Fruit fly (Drosophila melanogaster) whole organism, embryonic: Measurements from ENCODE around the gene CG8870.

Experiments
- B-H2 ChIP-seq: fragments of 200-800 bp; sonication (Bioruptor generic); optimal IDR thresholded peaks from 2 replicates; lab custom pipeline; 2018; ENCODE audit warnings: missing biosample characterization, mild to moderate bottlenecking, missing genetic modification characterization
- Bteb2 ChIP-seq: fragments of 200-800 bp; sonication (Bioruptor generic); optimal IDR thresholded peaks from 2 replicates; lab custom pipeline; 2016; ENCODE audit warnings: missing biosample characterization, missing genetic modification characterization
- CG10366 ChIP-seq: fragments of 200-800 bp; sonication (Bioruptor generic); IDR thresholded peaks from 2 replicates; pipeline ENCODE4 v1.3.6; 2022; ENCODE audit warnings: missing biosample characterization, missing genetic modification characterization
- CG10431 ChIP-seq: fragments of 200-800 bp; sonication (Bioruptor generic); optimal IDR thresholded peaks from 3 replicates; lab custom pipeline; 2018; ENCODE audit warnings: missing biosample characterization, mild to moderate bottlenecking, missing genetic modification characterization
- CG11456 ChIP-seq: fragments of 200-800 bp; sonication (Bioruptor generic); IDR thresholded peaks from 3 replicates; pipeline ENCODE4 v1.3.6; 2022; ENCODE audit warnings: missing biosample characterization, missing genetic modification characterization
- CG12104 ChIP-seq: fragments of 200-800 bp; sonication (Bioruptor generic); optimal IDR thresholded peaks from 3 replicates; lab custom pipeline; 2016; ENCODE audit warnings: missing biosample characterization, missing genetic modification characterization
- CG12659 ChIP-seq: fragments of 200-800 bp; sonication (Bioruptor generic); optimal IDR thresholded peaks from 3 replicates; lab custom pipeline; 2017; ENCODE audit warnings: mild to moderate bottlenecking, missing biosample characterization, missing genetic modification reagents, missing genetic modification characterization
- CG13894 ChIP-seq: fragments of 200-800 bp; sonication (Bioruptor generic); optimal IDR thresholded peaks from 3 replicates; lab custom pipeline; 2018; ENCODE audit warnings: missing biosample characterization, mild to moderate bottlenecking, missing genetic modification characterization, moderate library complexity
- CG15011 ChIP-seq: fragments of 200-800 bp; sonication (Bioruptor generic); optimal IDR thresholded peaks from 3 replicates; lab custom pipeline; 2018; ENCODE audit warnings: missing biosample characterization, mild to moderate bottlenecking, missing genetic modification characterization
- CG16813 ChIP-seq: fragments of 200-800 bp; sonication (Bioruptor generic); IDR thresholded peaks from 3 replicates; pipeline ENCODE4 v1.3.6; 2022; ENCODE audit warnings: missing biosample characterization, missing genetic modification characterization; ENCODE audit not compliant: partially characterized antibody
- CG16863 ChIP-seq: fragments of 200-800 bp; sonication (Bioruptor generic); optimal IDR thresholded peaks from 3 replicates; lab custom pipeline; 2016; ENCODE audit warnings: missing biosample characterization, missing genetic modification characterization
- CG17385 ChIP-seq: fragments of 200-800 bp; sonication (Bioruptor generic); optimal IDR thresholded peaks from 3 replicates; lab custom pipeline; 2018; ENCODE audit warnings: missing biosample characterization, mild to moderate bottlenecking, missing genetic modification characterization
- CG18599 ChIP-seq: fragments of 200-800 bp; sonication (Bioruptor generic); optimal IDR thresholded peaks from 3 replicates; lab custom pipeline; 2017; ENCODE audit warnings: missing biosample characterization, missing genetic modification characterization, mild to moderate bottlenecking, moderate library complexity, missing genetic modification reagents
- CG2120 ChIP-seq: fragments of 200-800 bp; sonication (Bioruptor generic); optimal IDR thresholded peaks from 3 replicates; lab custom pipeline; 2016; ENCODE audit warnings: missing biosample characterization, missing genetic modification characterization
- CG30431 ChIP-seq: fragments of 200-800 bp; sonication (Bioruptor generic); optimal IDR thresholded peaks from 2 replicates; lab custom pipeline; 2017; ENCODE audit warnings: missing biosample characterization, missing genetic modification characterization
- CG31365 ChIP-seq: fragments of 200-800 bp; sonication (Bioruptor generic); optimal IDR thresholded peaks from 2 replicates; lab custom pipeline; 2018; ENCODE audit warnings: missing biosample characterization, mild to moderate bottlenecking, missing genetic modification characterization
- CG33213 ChIP-seq: fragments of 200-800 bp; sonication (Bioruptor generic); optimal IDR thresholded peaks from 3 replicates; lab custom pipeline; 2016; ENCODE audit warnings: missing biosample characterization, missing genetic modification characterization
- CG4730 ChIP-seq: fragments of 200-800 bp; sonication (Bioruptor generic); IDR thresholded peaks from 2 replicates; pipeline ENCODE4 v1.3.6; 2022; ENCODE audit warnings: missing biosample characterization, missing genetic modification characterization
- CG5953 ChIP-seq: fragments of 200-800 bp; sonication (Bioruptor generic); IDR thresholded peaks from 2 replicates; pipeline ENCODE4 v1.3.6; 2022; ENCODE audit warnings: missing biosample characterization, missing genetic modification characterization
- CG6654 ChIP-seq: fragments of 200-800 bp; sonication (Bioruptor generic); optimal IDR thresholded peaks from 2 replicates; lab custom pipeline; 2017; ENCODE audit warnings: missing biosample characterization, mild to moderate bottlenecking, missing genetic modification characterization
- CG6683 ChIP-seq: fragments of 200-800 bp; sonication (Bioruptor generic); optimal IDR thresholded peaks from 2 replicates; lab custom pipeline; 2017; ENCODE audit warnings: missing biosample characterization, mild to moderate bottlenecking, missing genetic modification characterization, missing genetic modification reagents
- CG7556 ChIP-seq: fragments of 200-800 bp; sonication (Bioruptor generic); optimal IDR thresholded peaks from 2 replicates; lab custom pipeline; 2017; ENCODE audit warnings: missing biosample characterization, mild to moderate bottlenecking, missing genetic modification characterization
- CG7839 ChIP-seq: fragments of 200-800 bp; sonication (Bioruptor generic); optimal IDR thresholded peaks from 3 replicates; lab custom pipeline; 2018; ENCODE audit warnings: missing biosample characterization, mild to moderate bottlenecking, missing genetic modification characterization, moderate library complexity
- CG9609 ChIP-seq: fragments of 200-800 bp; sonication (Bioruptor generic); optimal IDR thresholded peaks from 3 replicates; lab custom pipeline; 2016; ENCODE audit warnings: missing biosample characterization, missing genetic modification characterization
- CTCF ChIP-seq: fragments of 200-800 bp; sonication (Bioruptor generic); optimal IDR thresholded peaks from 2 replicates; lab custom pipeline; 2017; ENCODE audit warnings: missing biosample characterization, mild to moderate bottlenecking, missing genetic modification characterization, moderate library complexity
- CrebB ChIP-seq: fragments of 200-800 bp; sonication (Bioruptor generic); optimal IDR thresholded peaks from 3 replicates; lab custom pipeline; 2018; ENCODE audit warnings: missing biosample characterization, mild to moderate bottlenecking, missing genetic modification characterization
- Ets97D ChIP-seq: fragments of 200-800 bp; sonication (Bioruptor generic); optimal IDR thresholded peaks from 3 replicates; lab custom pipeline; 2016; ENCODE audit warnings: missing biosample characterization, missing genetic modification characterization
- H2.0 ChIP-seq: fragments of 200-800 bp; sonication (Bioruptor generic); IDR thresholded peaks from 2 replicates; pipeline ENCODE4 v1.3.6; 2022; ENCODE audit warnings: missing biosample characterization, missing genetic modification characterization
- Hey ChIP-seq: fragments of 200-800 bp; sonication (Bioruptor generic); optimal IDR thresholded peaks from 3 replicates; lab custom pipeline; 2018; ENCODE audit warnings: missing biosample characterization, mild to moderate bottlenecking, missing genetic modification characterization
- MESR4 ChIP-seq: fragments of 200-800 bp; sonication (Bioruptor generic); optimal IDR thresholded peaks from 2 replicates; lab custom pipeline; 2018; ENCODE audit warnings: missing biosample characterization, mild to moderate bottlenecking, missing genetic modification characterization, moderate library complexity
- NFAT ChIP-seq: fragments of 200-800 bp; sonication (Bioruptor generic); IDR thresholded peaks from 2 replicates; pipeline ENCODE4 v1.3.6; 2022; ENCODE audit warnings: missing biosample characterization, missing genetic modification characterization
- Vsx1 ChIP-seq: fragments of 200-800 bp; sonication (Bioruptor generic); optimal IDR thresholded peaks from 2 replicates; lab custom pipeline; 2017; ENCODE audit warnings: missing biosample characterization, mild to moderate bottlenecking, missing genetic modification characterization, missing genetic modification reagents
- Xbp1 ChIP-seq: fragments of 200-800 bp; sonication (Bioruptor generic); optimal IDR thresholded peaks from 3 replicates; lab custom pipeline; 2016; ENCODE audit warnings: missing biosample characterization, mild to moderate bottlenecking, missing genetic modification characterization
- ac ChIP-seq: fragments of 200-800 bp; sonication (Bioruptor generic); optimal IDR thresholded peaks from 3 replicates; lab custom pipeline; 2017; ENCODE audit warnings: missing biosample characterization, mild to moderate bottlenecking, missing genetic modification characterization
- ato ChIP-seq: fragments of 200-800 bp; sonication (Bioruptor generic); IDR thresholded peaks from 2 replicates; pipeline ENCODE4 v1.3.6; 2022; ENCODE audit warnings: missing biosample characterization, missing genetic modification characterization; ENCODE audit not compliant: partially characterized antibody
- bbx ChIP-seq: fragments of 200-800 bp; sonication (Bioruptor generic); IDR thresholded peaks from 2 replicates; pipeline ENCODE4 v1.3.6; 2022; ENCODE audit warnings: missing biosample characterization, missing genetic modification characterization; ENCODE audit not compliant: partially characterized antibody
- bigmax ChIP-seq: fragments of 200-800 bp; sonication (Bioruptor generic); optimal IDR thresholded peaks from 2 replicates; lab custom pipeline; 2018; ENCODE audit warnings: missing biosample characterization, mild to moderate bottlenecking, missing genetic modification characterization
- cas ChIP-seq: fragments of 200-800 bp; sonication (Bioruptor generic); IDR thresholded peaks from 2 replicates; pipeline ENCODE4 v1.3.6; 2022; ENCODE audit warnings: missing biosample characterization, missing genetic modification characterization
- chif ChIP-seq, 2 experiments: fragments of 200-800 bp; sonication (Bioruptor generic); optimal IDR thresholded peaks; 3 replicates each; lab custom pipeline; 2016; ENCODE audit warnings: missing biosample characterization in 2 of 2, missing genetic modification characterization in 2 of 2
- gem ChIP-seq: fragments of 200-800 bp; sonication (Bioruptor generic); optimal IDR thresholded peaks from 2 replicates; lab custom pipeline; 2019; ENCODE audit warnings: missing biosample characterization, mild to moderate bottlenecking, missing genetic modification characterization, moderate library complexity
- jumu ChIP-seq: fragments of 200-800 bp; sonication (Bioruptor generic); optimal IDR thresholded peaks from 3 replicates; lab custom pipeline; 2016; ENCODE audit warnings: missing biosample characterization, missing genetic modification characterization
- maf-S ChIP-seq: fragments of 200-800 bp; sonication (Bioruptor generic); optimal IDR thresholded peaks from 2 replicates; lab custom pipeline; 2016; ENCODE audit warnings: missing biosample characterization, missing genetic modification characterization
- org-1 ChIP-seq: fragments of 200-800 bp; sonication (Bioruptor generic); optimal IDR thresholded peaks from 2 replicates; lab custom pipeline; 2017; ENCODE audit warnings: missing biosample characterization, missing genetic modification characterization
- pzg ChIP-seq: fragments of 200-800 bp; sonication (Bioruptor generic); optimal IDR thresholded peaks from 3 replicates; lab custom pipeline; 2018; ENCODE audit warnings: missing biosample characterization, mild to moderate bottlenecking, missing genetic modification characterization, moderate library complexity
- sd ChIP-seq: fragments of 200-800 bp; sonication (Bioruptor generic); optimal IDR thresholded peaks from 3 replicates; lab custom pipeline; 2018; ENCODE audit warnings: missing biosample characterization, mild to moderate bottlenecking, missing genetic modification characterization, moderate library complexity
- seq ChIP-seq: fragments of 200-800 bp; sonication (Bioruptor generic); IDR thresholded peaks from 2 replicates; pipeline ENCODE4 v1.3.6; 2022; ENCODE audit warnings: missing biosample characterization, missing genetic modification characterization
- sqz ChIP-seq: fragments of 200-800 bp; sonication (Bioruptor generic); optimal IDR thresholded peaks from 3 replicates; lab custom pipeline; 2018; ENCODE audit warnings: missing biosample characterization, mild to moderate bottlenecking, missing genetic modification characterization
- tx ChIP-seq: fragments of 200-800 bp; sonication (Bioruptor generic); optimal IDR thresholded peaks from 2 replicates; lab custom pipeline; 2016; ENCODE audit warnings: missing biosample characterization, missing genetic modification characterization
- vnd ChIP-seq: fragments of 200-800 bp; sonication (Bioruptor generic); IDR thresholded peaks from 3 replicates; pipeline ENCODE4 v1.3.6; 2022; ENCODE audit warnings: missing biosample characterization, missing genetic modification characterization; ENCODE audit not compliant: partially characterized antibody
- vvl ChIP-seq: fragments of 200-800 bp; sonication (Bioruptor generic); IDR thresholded peaks from 2 replicates; pipeline ENCODE4 v1.3.6; 2022; ENCODE audit warnings: missing biosample characterization, missing genetic modification characterization

Gene CG8870

dm6 chr3R:13428341-13429040, 48.8 kb downstream of the CG8870 start (continued):
- peak; percentile 32; the same call in 1 of the 2 replicates for TF ChIP-seq seq (GFP tag; lab: Robert Waterston, UW)
- peak; percentile 44 to 71 for TF ChIP-seq chif (GFP tag; optimal IDR thresholded peaks at IDR 0.05; lab: Kevin White, UChicago)
- TF ChIP-seq CG12659 (GFP tag; lab: Kevin White, UChicago): peak; percentile 51
- TF ChIP-seq pzg: no peak
- peak; percentile 47 for TF ChIP-seq sd (tag; lab: Kevin White, UChicago)
- no peak for TF ChIP-seq CG16813
- TF ChIP-seq Vsx1 (GFP tag; lab: Kevin White, UChicago): no peak
- peak; percentile 58 for TF ChIP-seq CG17385 (GFP tag; lab: Kevin White, UChicago)
- peak; percentile 27 for TF ChIP-seq CG12104
- peak; percentile 65; the same call in 1 of the 3 replicates for TF ChIP-seq CG11456 (GFP tag; lab: Robert Waterston, UW)
- peak; percentile 80 for TF ChIP-seq CG7839
- peak; percentile 62 for TF ChIP-seq CG10366
- peak; percentile 51 for TF ChIP-seq CG2120 (GFP tag; lab: Kevin White, UChicago)
- no peak for TF ChIP-seq bbx (GFP tag; lab: Robert Waterston, UW)
- TF ChIP-seq CrebB (tag; lab: Kevin White, UChicago): no peak
- TF ChIP-seq Ets97D: no peak
- TF ChIP-seq vvl: peak; percentile 84
- TF ChIP-seq H2.0 (GFP tag; lab: Robert Waterston, UW): peak; percentile 62
- peak; percentile 66 for TF ChIP-seq CG7556 (GFP tag; lab: Kevin White, UChicago)
- no peak for TF ChIP-seq bigmax (GFP tag; lab: Kevin White, UChicago)
- no peak for TF ChIP-seq MESR4 (GFP tag; lab: Kevin White, UChicago)
- peak; percentile 4 for TF ChIP-seq sqz (GFP tag; lab: Kevin White, UChicago)
- TF ChIP-seq CG10431 (GFP tag; lab: Kevin White, UChicago): no peak
- no peak for TF ChIP-seq Hey (tag; lab: Kevin White, UChicago)
- peak; percentile 45 for TF ChIP-seq org-1 (GFP tag; lab: Kevin White, UChicago)
- TF ChIP-seq CG18599 (GFP tag; lab: Kevin White, UChicago): peak; percentile 62
- no peak for TF ChIP-seq B-H2 (GFP tag; lab: Kevin White, UChicago)
- TF ChIP-seq CG16863 (GFP tag; lab: Kevin White, UChicago): peak; percentile 64
- peak; percentile 46 for TF ChIP-seq tx (GFP tag; lab: Kevin White, UChicago)
- TF ChIP-seq CG31365 (tag; lab: Kevin White, UChicago): peak; percentile 6
- peak; percentile 1 for TF ChIP-seq CG15011
- TF ChIP-seq gem (tag; lab: Kevin White, UChicago): peak; percentile 83
- TF ChIP-seq Bteb2 (GFP tag; lab: Kevin White, UChicago): peak; percentile 46
- TF ChIP-seq CG6654 (GFP tag; lab: Kevin White, UChicago): peak; percentile 54
- no peak for TF ChIP-seq cas (GFP tag; lab: Robert Waterston, UW)
- TF ChIP-seq CG9609: peak; percentile 49
- TF ChIP-seq NFAT (GFP tag; lab: Robert Waterston, UW): no peak
- TF ChIP-seq jumu (GFP tag; lab: Kevin White, UChicago): peak; percentile 45
- peak; percentile 59 for TF ChIP-seq CG4730 (GFP tag; lab: Robert Waterston, UW)
- TF ChIP-seq ato (GFP tag; lab: Robert Waterston, UW): no peak
- no peak for TF ChIP-seq CG13894
- peak; percentile 15 for TF ChIP-seq CG6683
- TF ChIP-seq Xbp1: peak; percentile 73
- TF ChIP-seq CG30431 (GFP tag; lab: Kevin White, UChicago): peak; percentile 30
- TF ChIP-seq vnd (GFP tag; lab: Robert Waterston, UW): no peak
- peak; percentile 26 for TF ChIP-seq maf-S (GFP tag; lab: Kevin White, UChicago)
- TF ChIP-seq CG33213 (GFP tag; lab: Kevin White, UChicago): peak; percentile 19
- no peak for TF ChIP-seq CTCF (GFP tag; lab: Kevin White, UChicago)
- peak; percentile 58; the same call in 1 of the 2 replicates for TF ChIP-seq CG5953 (GFP tag; lab: Robert Waterston, UW)
- TF ChIP-seq ac (GFP tag; lab: Kevin White, UChicago): peak; percentile 47
